Fruit fly (Drosophila melanogaster) whole organism, prepupa: ENCODE data around the gene alphaKap4.

ENCODE experiments used
- CG10631 ChIP-seq: fragments of 200-800 bp; sonication (Bioruptor generic); optimal IDR thresholded peaks from 2 replicates; lab custom pipeline; 2016; ENCODE audit warnings: missing biosample characterization, missing genetic modification characterization
- CG10669 ChIP-seq: fragments of 200-800 bp; sonication (Bioruptor generic); optimal IDR thresholded peaks from 3 replicates; lab custom pipeline; 2018; ENCODE audit warnings: missing biosample characterization, mild to moderate bottlenecking, missing genetic modification characterization, moderate library complexity
- CG11294 ChIP-seq: fragments of 200-800 bp; sonication (Bioruptor generic); IDR thresholded peaks from 2 replicates; pipeline ENCODE4 v1.3.6; 2022; ENCODE audit warnings: missing biosample characterization, missing genetic modification characterization
- CG11762 ChIP-seq: fragments of 200-800 bp; sonication (Bioruptor generic); optimal IDR thresholded peaks from 3 replicates; lab custom pipeline; 2016; ENCODE audit warnings: missing biosample characterization, missing genetic modification characterization; ENCODE audit not compliant: insufficient read depth
- CG11902 ChIP-seq: fragments of 200-800 bp; sonication (Bioruptor generic); optimal IDR thresholded peaks from 3 replicates; lab custom pipeline; 2016; ENCODE audit warnings: missing biosample characterization, missing genetic modification characterization
- CG15336 ChIP-seq: fragments of 200-800 bp; sonication (Bioruptor generic); IDR thresholded peaks from 2 replicates; pipeline ENCODE4 v1.3.6; 2022; ENCODE audit warnings: missing biosample characterization, missing genetic modification characterization
- CG16779 ChIP-seq: fragments of 200-800 bp; sonication (Bioruptor generic); optimal IDR thresholded peaks from 3 replicates; lab custom pipeline; 2017; ENCODE audit warnings: missing biosample characterization, mild to moderate bottlenecking, missing genetic modification characterization
- CG3032 ChIP-seq: fragments of 200-800 bp; optimal IDR thresholded peaks from 2 replicates; lab custom pipeline; 2019; ENCODE audit warnings: missing biosample characterization, mild to moderate bottlenecking, missing genetic modification characterization, moderate library complexity
- CG32006 ChIP-seq: fragments of 200-800 bp; sonication (Bioruptor generic); optimal IDR thresholded peaks from 3 replicates; lab custom pipeline; 2017; ENCODE audit warnings: missing biosample characterization, mild to moderate bottlenecking, missing genetic modification characterization
- CG3919 ChIP-seq: fragments of 200-800 bp; sonication (Bioruptor generic); optimal IDR thresholded peaks from 3 replicates; lab custom pipeline; 2016; ENCODE audit warnings: missing biosample characterization, missing genetic modification characterization
- CG6163 ChIP-seq: fragments of 200-800 bp; sonication (Bioruptor generic); IDR thresholded peaks from 3 replicates; pipeline ENCODE4 v1.3.6; 2022; ENCODE audit warnings: missing biosample characterization, missing genetic modification characterization
- CG6276 ChIP-seq: fragments of 200-800 bp; sonication (Bioruptor generic); optimal IDR thresholded peaks from 2 replicates; lab custom pipeline; 2017; ENCODE audit warnings: missing biosample characterization, mild to moderate bottlenecking, missing genetic modification characterization
- CG6792 ChIP-seq: fragments of 200-800 bp; sonication (Bioruptor generic); optimal IDR thresholded peaks from 3 replicates; lab custom pipeline; 2016; ENCODE audit warnings: missing biosample characterization, missing genetic modification characterization
- CG6808 ChIP-seq: fragments of 200-800 bp; sonication (Bioruptor generic); optimal IDR thresholded peaks from 3 replicates; lab custom pipeline; 2017; ENCODE audit warnings: missing biosample characterization, missing genetic modification characterization, mild to moderate bottlenecking, moderate library complexity, missing genetic modification reagents
- CG6854 ChIP-seq: fragments of 200-800 bp; sonication (Bioruptor generic); optimal IDR thresholded peaks from 2 replicates; lab custom pipeline; 2017; ENCODE audit warnings: missing biosample characterization, mild to moderate bottlenecking, missing genetic modification characterization
- CG7368 ChIP-seq: fragments of 200-800 bp; sonication (Bioruptor generic); optimal IDR thresholded peaks from 3 replicates; lab custom pipeline; 2016; ENCODE audit warnings: missing biosample characterization, missing genetic modification characterization
- CG8319 ChIP-seq: fragments of 200-800 bp; sonication (Bioruptor generic); optimal IDR thresholded peaks from 3 replicates; lab custom pipeline; 2016; ENCODE audit warnings: missing biosample characterization, missing genetic modification characterization
- CG8632 ChIP-seq: fragments of 200-800 bp; sonication (Bioruptor generic); optimal IDR thresholded peaks from 3 replicates; lab custom pipeline; 2016; ENCODE audit warnings: missing biosample characterization, missing genetic modification characterization
- CG9139 ChIP-seq: fragments of 200-800 bp; sonication (Bioruptor generic); optimal IDR thresholded peaks from 3 replicates; lab custom pipeline; 2017; ENCODE audit warnings: missing biosample characterization, mild to moderate bottlenecking, missing genetic modification characterization
- Eip78C ChIP-seq: fragments of 200-800 bp; sonication (Bioruptor generic); peaks from one replicate; lab custom pipeline; 2016; ENCODE audit warnings: missing biosample characterization, missing genetic modification characterization
- Eip93F ChIP-seq: fragments of 200-800 bp; sonication (Bioruptor generic); optimal IDR thresholded peaks from 2 replicates; lab custom pipeline; 2016; ENCODE audit warnings: missing biosample characterization, mild to moderate bottlenecking, missing genetic modification characterization
- Ets96B ChIP-seq: fragments of 200-800 bp; optimal IDR thresholded peaks from 2 replicates; lab custom pipeline; 2019; ENCODE audit warnings: missing biosample characterization, mild to moderate bottlenecking, missing genetic modification characterization, moderate library complexity
- Gug ChIP-seq: fragments of 200-800 bp; sonication (Bioruptor generic); IDR thresholded peaks from 2 replicates; pipeline ENCODE4 v1.3.6; 2022; ENCODE audit warnings: missing biosample characterization, missing genetic modification characterization
- Hr39 ChIP-seq: fragments of 200-800 bp; sonication (Bioruptor generic); optimal IDR thresholded peaks from 2 replicates; lab custom pipeline; 2016; ENCODE audit warnings: missing biosample characterization, missing genetic modification characterization
- Met ChIP-seq: fragments of 200-800 bp; sonication (Bioruptor generic); optimal IDR thresholded peaks from 3 replicates; lab custom pipeline; 2016; ENCODE audit warnings: missing biosample characterization, missing genetic modification characterization
- OdsH ChIP-seq: fragments of 200-800 bp; sonication (Bioruptor generic); optimal IDR thresholded peaks from 3 replicates; lab custom pipeline; 2016; ENCODE audit warnings: missing biosample characterization, missing genetic modification characterization
- Sox102F ChIP-seq: fragments of 200-800 bp; sonication (Bioruptor generic); optimal IDR thresholded peaks from 2 replicates; lab custom pipeline; 2016; ENCODE audit warnings: missing biosample characterization, mild to moderate bottlenecking, missing genetic modification characterization
- Sox14 ChIP-seq: fragments of 200-800 bp; sonication (Bioruptor generic); optimal IDR thresholded peaks from 3 replicates; lab custom pipeline; 2016; ENCODE audit warnings: missing biosample characterization, missing genetic modification characterization
- Sox15 ChIP-seq: fragments of 200-800 bp; sonication (Bioruptor generic); optimal IDR thresholded peaks from 3 replicates; lab custom pipeline; 2016; ENCODE audit warnings: missing biosample characterization, missing genetic modification characterization
- achi ChIP-seq: fragments of 200-800 bp; sonication (Bioruptor generic); optimal IDR thresholded peaks from 3 replicates; lab custom pipeline; 2016; ENCODE audit warnings: missing biosample characterization, missing genetic modification characterization
- acj6 ChIP-seq: fragments of 200-800 bp; sonication (Bioruptor generic); optimal IDR thresholded peaks from 3 replicates; lab custom pipeline; 2016; ENCODE audit warnings: missing biosample characterization, missing genetic modification characterization
- dsx ChIP-seq: fragments of 200-800 bp; optimal IDR thresholded peaks from 3 replicates; lab custom pipeline; 2019; ENCODE audit warnings: missing biosample characterization, mild to moderate bottlenecking, missing genetic modification characterization, moderate library complexity; ENCODE audit not compliant: poor library complexity, severe bottlenecking
- eg ChIP-seq: fragments of 200-800 bp; sonication (Bioruptor generic); IDR thresholded peaks from 3 replicates; pipeline ENCODE4 v1.3.6; 2022; ENCODE audit warnings: missing biosample characterization, missing genetic modification characterization
- fd85E ChIP-seq: fragments of 200-800 bp; sonication (Bioruptor generic); optimal IDR thresholded peaks from 3 replicates; lab custom pipeline; 2016; ENCODE audit warnings: missing biosample characterization, missing genetic modification characterization
- fkh ChIP-seq: fragments of 200-800 bp; sonication (Bioruptor generic); optimal IDR thresholded peaks from 3 replicates; lab custom pipeline; 2017; ENCODE audit warnings: missing biosample characterization, mild to moderate bottlenecking, missing genetic modification characterization, moderate library complexity
- lz ChIP-seq: fragments of 200-800 bp; sonication (Bioruptor generic); optimal IDR thresholded peaks from 3 replicates; lab custom pipeline; 2016; ENCODE audit warnings: missing biosample characterization, missing genetic modification characterization
- pdm3 ChIP-seq: fragments of 200-800 bp; sonication (Bioruptor generic); optimal IDR thresholded peaks from 3 replicates; lab custom pipeline; 2016; ENCODE audit warnings: missing biosample characterization, missing genetic modification characterization
- salr ChIP-seq, 2 experiments: fragments of 200-800 bp; sonication (Bioruptor generic); optimal IDR thresholded peaks; 3 replicates each; lab custom pipeline; 2016 to 2018; ENCODE audit warnings: missing biosample characterization in 2 of 2, missing genetic modification characterization in 2 of 2, mild to moderate bottlenecking in 1 of 2
- spab ChIP-seq: fragments of 200-800 bp; sonication (Bioruptor generic); optimal IDR thresholded peaks from 2 replicates; lab custom pipeline; 2017; ENCODE audit warnings: missing biosample characterization, mild to moderate bottlenecking, missing genetic modification characterization, missing genetic modification reagents
- svp ChIP-seq: fragments of 200-800 bp; sonication (Bioruptor generic); peaks from one replicate; lab custom pipeline; 2016; ENCODE audit warnings: missing biosample characterization, missing genetic modification characterization
- topi ChIP-seq: fragments of 200-800 bp; sonication (Bioruptor generic); optimal IDR thresholded peaks from 3 replicates; lab custom pipeline; 2016; ENCODE audit warnings: missing biosample characterization, missing genetic modification characterization
- vri ChIP-seq: fragments of 200-800 bp; sonication (Bioruptor generic); optimal IDR thresholded peaks from 3 replicates; lab custom pipeline; 2016; ENCODE audit warnings: missing biosample characterization, mild to moderate bottlenecking, missing genetic modification characterization

alphaKap4 gene

DNA sequence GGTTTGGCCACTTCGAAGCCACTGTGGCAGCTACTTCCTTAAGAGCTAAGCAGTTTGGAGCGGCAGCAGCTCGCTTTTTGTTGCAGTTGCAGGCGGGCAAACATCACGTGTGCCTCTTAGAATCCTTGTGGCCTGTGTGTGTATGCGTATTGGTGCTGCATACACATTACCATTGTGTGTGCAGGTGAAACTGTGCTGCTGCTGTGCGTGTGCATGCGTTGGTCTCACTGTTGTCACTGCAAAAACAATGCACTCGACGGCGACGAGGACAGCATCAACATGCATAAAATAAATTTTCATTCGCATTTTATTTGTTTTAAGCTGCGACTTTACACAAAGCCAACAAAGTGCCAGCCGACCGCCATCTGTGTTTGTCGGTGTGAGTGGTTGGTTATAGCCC, 17.9 kb downstream of the alphaKap4 start:
- peak; percentile 40 for TF ChIP-seq fkh (GFP tag; lab: Kevin White, UChicago)
- TF ChIP-seq CG16779 (tag; lab: Kevin White, UChicago): no peak

DNA sequence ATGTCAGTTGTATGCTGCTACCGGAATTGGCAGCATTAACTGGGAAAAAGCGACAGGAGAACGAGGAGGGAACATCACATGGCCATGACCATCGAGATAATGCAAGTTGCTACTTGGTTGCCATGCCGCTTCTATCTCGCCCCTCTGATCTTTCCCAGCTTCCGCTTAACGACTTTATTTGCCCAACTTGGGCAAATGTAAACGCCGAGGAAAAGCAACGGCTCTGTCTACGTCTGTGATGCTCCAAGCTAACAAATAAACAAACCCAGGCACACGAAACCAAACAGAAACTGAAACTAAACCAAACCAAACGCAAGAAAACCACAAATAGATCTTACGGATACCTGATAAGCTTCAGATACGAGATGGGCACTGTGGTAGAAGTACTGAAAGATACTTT, 18.6 kb downstream of the alphaKap4 start:
- TF ChIP-seq CG11294 (GFP tag; lab: Robert Waterston, UW) (no peak), fkh (GFP tag; lab: Kevin White, UChicago) (peak; percentile 70), CG32006 (GFP tag; lab: Kevin White, UChicago) (no peak), fd85E (GFP tag; lab: Kevin White, UChicago) (no peak), CG7368 (GFP tag; lab: Kevin White, UChicago) (no peak), Ets96B (tag; lab: Kevin White, UChicago) (no peak), Eip93F (GFP tag; lab: Kevin White, UChicago) (no peak), CG16779 (tag; lab: Kevin White, UChicago) (no peak)

DNA sequence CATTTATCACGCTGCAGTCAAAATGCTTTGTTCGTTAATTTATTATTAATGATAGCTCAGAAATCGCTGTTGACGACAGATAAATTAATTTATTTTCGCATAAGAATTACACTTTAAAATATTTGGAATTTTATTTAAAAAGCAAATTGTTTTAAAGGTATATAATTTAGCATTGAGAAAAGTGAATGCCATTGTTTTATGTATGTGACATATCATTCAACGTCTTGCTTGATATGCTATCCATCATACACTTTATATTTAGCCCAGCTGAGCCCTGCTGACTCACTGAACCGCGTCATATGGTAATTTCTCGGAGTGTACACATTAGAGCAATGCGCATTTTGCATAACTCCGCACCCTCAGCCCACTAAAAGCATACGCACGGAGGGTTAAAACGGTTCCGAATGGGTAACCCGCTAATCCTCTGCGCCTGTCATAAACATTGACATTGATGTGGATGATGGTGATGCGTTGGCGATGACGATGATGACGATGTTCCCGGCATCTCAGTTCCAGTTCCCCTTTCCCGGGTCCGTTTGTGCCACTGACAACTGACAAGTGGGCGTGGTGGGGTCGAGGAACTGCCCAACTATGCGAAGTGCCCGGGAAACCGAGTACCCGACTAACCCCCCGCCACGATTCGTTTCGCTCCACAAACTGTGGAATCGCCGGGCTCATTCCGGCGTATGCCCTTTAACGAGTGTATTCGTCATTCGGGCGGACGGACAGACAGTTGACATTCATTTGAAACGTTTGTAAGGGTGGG, 21.2 kb downstream of the alphaKap4 start:
- TF ChIP-seq svp: no peak
- TF ChIP-seq spab (GFP tag; lab: Kevin White, UChicago): no peak
- no peak for TF ChIP-seq Met (GFP tag; lab: Kevin White, UChicago)
- no peak for TF ChIP-seq vri (GFP tag; lab: Kevin White, UChicago)
- peak; percentile 29 for TF ChIP-seq Ets96B (tag; lab: Kevin White, UChicago)
- TF ChIP-seq CG15336 (GFP tag; lab: Robert Waterston, UW): no peak
- TF ChIP-seq CG32006 (GFP tag; lab: Kevin White, UChicago): peak; percentile 2
- TF ChIP-seq fd85E (GFP tag; lab: Kevin White, UChicago): no peak
- TF ChIP-seq lz (GFP tag; lab: Kevin White, UChicago): no peak
- TF ChIP-seq achi (GFP tag; lab: Kevin White, UChicago): no peak
- no peak for TF ChIP-seq CG10631 (GFP tag; lab: Kevin White, UChicago)
- TF ChIP-seq Eip78C (GFP tag; lab: Kevin White, UChicago): peak; percentile 25
- TF ChIP-seq CG6808 (GFP tag; lab: Kevin White, UChicago): peak; percentile 9
- peak; percentile 12 for TF ChIP-seq CG10669 (GFP tag; lab: Kevin White, UChicago)
- no peak for TF ChIP-seq CG9139 (GFP tag; lab: Kevin White, UChicago)
- TF ChIP-seq, all 60 proteins: peak for 5

DNA sequence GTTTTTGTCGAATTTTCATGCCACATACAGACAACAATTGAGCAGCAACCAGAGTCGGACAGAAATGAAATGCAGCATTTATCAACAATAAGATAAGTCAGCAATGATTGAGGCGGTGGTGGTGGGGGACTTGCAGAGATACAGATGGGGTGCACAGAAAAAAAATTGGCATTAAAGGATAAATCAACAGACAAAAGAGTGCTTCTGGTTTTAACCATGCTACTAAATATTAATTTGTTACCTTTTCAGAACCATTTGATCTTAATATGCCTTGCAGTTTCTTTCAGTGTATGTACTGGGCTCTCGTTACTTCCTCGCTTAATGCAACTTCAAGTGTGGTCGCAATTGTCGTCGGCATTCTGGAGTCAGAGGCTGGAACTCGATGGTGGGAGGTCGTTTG, 22.1 kb downstream of the alphaKap4 start:
- TF ChIP-seq CG10631 (GFP tag; lab: Kevin White, UChicago) (peak; percentile 48), vri (GFP tag; lab: Kevin White, UChicago) (no peak), CG6276 (GFP tag; lab: Kevin White, UChicago) (no peak), CG6854 (GFP tag; lab: Kevin White, UChicago) (no peak), CG3919 (GFP tag; lab: Kevin White, UChicago) (peak; percentile 45), Gug (peak; percentile 14; the same call in 1 of the 2 replicates), Sox102F (no peak), Sox15 (no peak), salr (GFP tag; optimal IDR thresholded peaks at IDR 0.05; lab: Kevin White, UChicago) (no peak), dsx (no peak), acj6 (no peak), CG11902 (peak; percentile 21), eg (GFP tag; lab: Robert Waterston, UW) (peak; percentile 45; the same call in 1 of the 3 replicates), Met (GFP tag; lab: Kevin White, UChicago) (no peak), CG7368 (GFP tag; lab: Kevin White, UChicago) (peak; percentile 46), Sox14 (GFP tag; lab: Kevin White, UChicago) (no peak), CG8632 (GFP tag; lab: Kevin White, UChicago) (no peak), pdm3 (GFP tag; lab: Kevin White, UChicago) (peak; percentile 6), CG11762 (GFP tag; lab: Kevin White, UChicago) (no peak), Hr39 (GFP tag; lab: Kevin White, UChicago) (peak; percentile 6), CG8319 (GFP tag; lab: Kevin White, UChicago) (peak; percentile 7), CG6808 (GFP tag; lab: Kevin White, UChicago) (peak; percentile 23), lz (GFP tag; lab: Kevin White, UChicago) (no peak), OdsH (GFP tag; lab: Kevin White, UChicago) (peak; percentile 8), topi (peak; percentile 37), CG6163 (peak; percentile 72), svp (peak; percentile 75), CG15336 (GFP tag; lab: Robert Waterston, UW) (0 out of 2 replicates have a peak, but pooled peaks have one; percentile 29), CG3032 (tag; lab: Kevin White, UChicago) (peak; percentile 37), Ets96B (tag; lab: Kevin White, UChicago) (peak; percentile 64), CG6792 (GFP tag; lab: Kevin White, UChicago) (peak; percentile 38), Eip78C (GFP tag; lab: Kevin White, UChicago) (peak; percentile 81)
